Worm (Caenorhabditis elegans): ENCODE data around the gene B0524.2.

B0524.2 gene

ce11 chrIII:1925786-1926185 is 31.9 kb downstream of the B0524.2 start:
- TF ChIP-seq nhr-77 (tag; optimal IDR thresholded peaks at IDR 0.05) (no peak), lin-39 (tag; optimal IDR thresholded peaks at IDR 0.05) (no peak), jun-1 (tag; optimal IDR thresholded peaks at IDR 0.05) (no peak), fos-1 (tag; optimal IDR thresholded peaks at IDR 0.05) (no peak), ceh-16 (tag; optimal IDR thresholded peaks at IDR 0.05) (no peak), mdl-1 (tag; optimal IDR thresholded peaks at IDR 0.05) (no peak), nfya-1 (tag; optimal IDR thresholded peaks at IDR 0.05; ENCODE audit: insufficient read depth) (no peak), nhr-11 (tag; optimal IDR thresholded peaks at IDR 0.05) (no peak), nhr-28 (tag; optimal IDR thresholded peaks at IDR 0.05) (no peak), snpc-4 (tag; optimal IDR thresholded peaks at IDR 0.05) (no peak), egl-5 (tag; optimal IDR thresholded peaks at IDR 0.05) (no peak), skn-1 (tag; optimal IDR thresholded peaks at IDR 0.05) (no peak), elt-1 (tag; optimal IDR thresholded peaks at IDR 0.05) (no peak), ama-1 (optimal IDR thresholded peaks at IDR 0.05) (no peak)

DNA sequence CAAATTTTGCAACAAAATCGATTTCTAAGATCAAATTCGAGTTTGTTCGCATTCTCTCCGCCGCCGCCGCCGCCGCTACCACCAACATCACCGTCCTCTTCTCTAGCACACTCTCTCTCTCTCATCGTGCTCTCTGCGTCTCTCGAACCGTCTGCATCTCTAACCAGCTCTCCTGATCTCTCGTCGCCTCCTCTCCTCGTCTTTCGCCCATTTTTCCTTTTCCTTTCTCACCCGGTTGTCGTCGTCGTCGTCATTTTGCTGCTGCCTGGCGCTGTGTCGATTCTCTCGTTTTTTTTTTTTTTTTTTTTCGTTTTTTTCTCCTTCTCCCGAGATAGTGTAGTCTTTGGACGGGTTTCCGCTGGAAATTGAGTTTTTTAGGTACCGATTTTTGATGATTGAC is 32.6 kb downstream of the B0524.2 start:
- TF ChIP-seq ceh-28 (tag; optimal IDR thresholded peaks at IDR 0.05) (peak; percentile 85), nhr-25 (tag; optimal IDR thresholded peaks at IDR 0.05) (peak; percentile 99), nhr-76 (tag; optimal IDR thresholded peaks at IDR 0.05) (no peak), egl-5 (tag; optimal IDR thresholded peaks at IDR 0.05) (no peak), nhr-28 (tag; optimal IDR thresholded peaks at IDR 0.05) (no peak), daf-12 (tag; optimal IDR thresholded peaks at IDR 0.05) (no peak), pqm-1 (tag; optimal IDR thresholded peaks at IDR 0.05) (peak; percentile 74), lin-39 (tag; optimal IDR thresholded peaks at IDR 0.05) (peak; percentile 97), ZK546.5 (tag; optimal IDR thresholded peaks at IDR 0.05) (no peak), elt-2 (tag; optimal IDR thresholded peaks at IDR 0.05) (peak; percentile 76), ztf-4 (tag; optimal IDR thresholded peaks at IDR 0.05) (peak; percentile 7), nhr-237 (tag; optimal IDR thresholded peaks at IDR 0.05) (no peak), pha-4 (tag; optimal IDR thresholded peaks at IDR 0.05) (peak; percentile 97), nhr-23 (tag; optimal IDR thresholded peaks at IDR 0.05) (peak; percentile 97), elt-3 (tag; optimal IDR thresholded peaks at IDR 0.05) (no peak), ceh-16 (tag; optimal IDR thresholded peaks at IDR 0.05) (no peak), mdl-1 (tag; optimal IDR thresholded peaks at IDR 0.05) (peak; percentile 72), aly-2 (tag; optimal IDR thresholded peaks at IDR 0.05) (no peak), unc-39 (tag; optimal IDR thresholded peaks at IDR 0.05) (no peak), mml-1 (tag; optimal IDR thresholded peaks at IDR 0.05) (no peak), elt-1 (tag; optimal IDR thresholded peaks at IDR 0.05) (peak; percentile 86), egl-27 (tag; optimal IDR thresholded peaks at IDR 0.05) (peak; percentile 92), hmg-11 (tag; optimal IDR thresholded peaks at IDR 0.05) (peak; percentile 42), fkh-10 (GFP tag; optimal IDR thresholded peaks at IDR 0.05) (peak; percentile 82), lin-15B (tag; optimal IDR thresholded peaks at IDR 0.05) (peak; percentile 51), ama-1 (optimal IDR thresholded peaks at IDR 0.05) (peak; percentile 40), ceh-82 (tag; optimal IDR thresholded peaks at IDR 0.05) (peak; percentile 70), unc-62 (GFP tag; optimal IDR thresholded peaks at IDR 0.05) (peak; percentile 83), nfya-1 (tag; optimal IDR thresholded peaks at IDR 0.05; ENCODE audit: insufficient read depth) (peak; percentile 97), skn-1 (tag; optimal IDR thresholded peaks at IDR 0.05) (peak; percentile 70), tbx-2 (tag; optimal IDR thresholded peaks at IDR 0.05) (peak; percentile 65), eor-1 (tag; optimal IDR thresholded peaks at IDR 0.05) (no peak), nhr-67 (tag; optimal IDR thresholded peaks at IDR 0.05) (no peak), lsy-12 (tag; optimal IDR thresholded peaks at IDR 0.05) (peak; percentile 79), snpc-4 (tag; optimal IDR thresholded peaks at IDR 0.05) (peak; percentile 46), jun-1 (tag; optimal IDR thresholded peaks at IDR 0.05) (peak; percentile 90), ztf-11 (tag; optimal IDR thresholded peaks at IDR 0.05) (no peak), nhr-11 (tag; optimal IDR thresholded peaks at IDR 0.05) (peak; percentile 60), nhr-77 (tag; optimal IDR thresholded peaks at IDR 0.05) (peak; percentile 1), nhr-43 (tag; optimal IDR thresholded peaks at IDR 0.05; ENCODE audit: poor library complexity, severe bottlenecking) (peak; percentile 97), R02D3.7 (tag; optimal IDR thresholded peaks at IDR 0.05) (peak; percentile 73), fos-1 (tag; optimal IDR thresholded peaks at IDR 0.05) (peak; percentile 32)
